Fruit fly (Drosophila melanogaster) whole organism, pupa: Measurements from ENCODE around the gene CG8176.
A peak's percentile ranks its signal among the peaks of the same experiment; 100 is the strongest.

Experiments used
- CG17806 ChIP-seq: fragments of 200-800 bp; sonication (Bioruptor generic); optimal IDR thresholded peaks from 2 replicates; lab custom pipeline; 2018; ENCODE audit warnings: missing biosample characterization, mild to moderate bottlenecking, missing genetic modification characterization, moderate library complexity
- CG4496 ChIP-seq: fragments of 200-800 bp; sonication (Bioruptor generic); IDR thresholded peaks from 3 replicates; pipeline ENCODE4 v1.3.6; 2022; ENCODE audit warnings: missing biosample characterization, missing genetic modification characterization
- EcR ChIP-seq: fragments of 200-800 bp; sonication (Bioruptor generic); optimal IDR thresholded peaks from 3 replicates; lab custom pipeline; 2019; ENCODE audit warnings: missing biosample characterization, missing genetic modification characterization, mild to moderate bottlenecking, moderate library complexity, missing genetic modification reagents
- Ets98B ChIP-seq: fragments of 200-800 bp; sonication (Bioruptor generic); IDR thresholded peaks from 2 replicates; pipeline ENCODE4 v1.3.6; 2022; ENCODE audit warnings: missing biosample characterization, missing genetic modification characterization
- Snoo ChIP-seq: fragments of 200-800 bp; sonication (Bioruptor generic); optimal IDR thresholded peaks from 3 replicates; lab custom pipeline; 2017; ENCODE audit warnings: missing biosample characterization, mild to moderate bottlenecking, missing genetic modification characterization, inconsistent platforms
- rn ChIP-seq: fragments of 200-800 bp; sonication (Bioruptor generic); IDR thresholded peaks from 2 replicates; pipeline ENCODE4 v1.3.6; 2022; ENCODE audit warnings: missing biosample characterization, missing genetic modification characterization

DNA sequence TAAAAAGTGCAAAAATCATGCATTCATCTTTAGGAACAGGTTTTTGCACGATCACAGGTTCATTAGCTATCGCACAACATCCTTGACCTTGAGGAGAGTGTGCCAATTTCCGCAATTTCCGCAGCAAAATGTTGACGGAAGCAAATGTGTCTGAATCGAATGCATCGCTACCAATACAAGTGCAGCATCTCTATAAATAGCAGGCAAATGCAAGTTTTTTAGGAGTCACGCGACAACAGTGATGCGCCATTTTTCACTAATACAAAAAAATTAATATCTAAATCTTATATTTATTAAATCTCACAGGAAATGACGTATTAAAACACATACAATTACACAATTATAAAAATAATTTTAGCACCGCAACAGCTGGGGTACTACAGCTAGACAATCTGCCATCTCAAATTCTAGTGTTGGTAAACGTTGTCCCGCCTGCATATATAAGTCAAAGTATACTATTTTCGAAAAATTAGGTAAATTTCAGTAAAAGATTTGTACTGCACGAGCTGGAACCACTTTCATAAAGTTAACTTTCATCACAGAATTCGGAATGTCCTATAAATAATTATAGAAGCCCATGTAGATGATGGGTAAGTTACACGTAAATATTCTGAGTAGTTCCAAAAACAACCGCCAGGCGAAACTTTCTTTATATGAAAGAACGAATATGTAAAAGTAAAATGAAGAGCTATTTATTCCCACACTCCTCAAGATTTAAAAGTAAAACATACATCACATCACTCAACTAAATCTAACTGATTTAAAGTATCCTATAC is 58.2 kb downstream of the CG8176 start, which contains the start of gene CG9399:
- TF ChIP-seq EcR (peak; percentile 67), CG17806 (peak; percentile 97), Snoo (tag; lab: Kevin White, UChicago) (peak; percentile 96), Ets98B (GFP tag; lab: Robert Waterston, UW) (peak; percentile 99), CG4496 (GFP tag; lab: Robert Waterston, UW) (peak; percentile 99), rn (GFP tag; lab: Robert Waterston, UW) (peak; percentile 97)
